Fruit fly (Drosophila melanogaster) whole organism, prepupa: Measurements from ENCODE around the gene shams.

Experiments
- Blimp-1 ChIP-seq: fragments of 200-800 bp; sonication (Bioruptor generic); optimal IDR thresholded peaks from 3 replicates; lab custom pipeline; 2017; ENCODE audit warnings: missing biosample characterization, missing genetic modification characterization, mild to moderate bottlenecking, moderate library complexity, missing genetic modification reagents
- CG10631 ChIP-seq: fragments of 200-800 bp; sonication (Bioruptor generic); optimal IDR thresholded peaks from 2 replicates; lab custom pipeline; 2016; ENCODE audit warnings: missing biosample characterization, missing genetic modification characterization
- CG10669 ChIP-seq: fragments of 200-800 bp; sonication (Bioruptor generic); optimal IDR thresholded peaks from 3 replicates; lab custom pipeline; 2018; ENCODE audit warnings: missing biosample characterization, mild to moderate bottlenecking, missing genetic modification characterization, moderate library complexity
- CG11902 ChIP-seq: fragments of 200-800 bp; sonication (Bioruptor generic); optimal IDR thresholded peaks from 3 replicates; lab custom pipeline; 2016; ENCODE audit warnings: missing biosample characterization, missing genetic modification characterization
- CG15336 ChIP-seq: fragments of 200-800 bp; sonication (Bioruptor generic); IDR thresholded peaks from 2 replicates; pipeline ENCODE4 v1.3.6; 2022; ENCODE audit warnings: missing biosample characterization, missing genetic modification characterization
- CG1621 ChIP-seq: fragments of 200-800 bp; sonication (Bioruptor generic); optimal IDR thresholded peaks from 3 replicates; lab custom pipeline; 2018; ENCODE audit warnings: missing biosample characterization, mild to moderate bottlenecking, missing genetic modification characterization
- CG16779 ChIP-seq: fragments of 200-800 bp; sonication (Bioruptor generic); optimal IDR thresholded peaks from 3 replicates; lab custom pipeline; 2017; ENCODE audit warnings: missing biosample characterization, mild to moderate bottlenecking, missing genetic modification characterization
- CG3032 ChIP-seq: fragments of 200-800 bp; optimal IDR thresholded peaks from 2 replicates; lab custom pipeline; 2019; ENCODE audit warnings: missing biosample characterization, mild to moderate bottlenecking, missing genetic modification characterization, moderate library complexity
- CG32006 ChIP-seq: fragments of 200-800 bp; sonication (Bioruptor generic); optimal IDR thresholded peaks from 3 replicates; lab custom pipeline; 2017; ENCODE audit warnings: missing biosample characterization, mild to moderate bottlenecking, missing genetic modification characterization
- CG34406 ChIP-seq: fragments of 200-800 bp; sonication (Bioruptor generic); optimal IDR thresholded peaks from 3 replicates; lab custom pipeline; 2016; ENCODE audit warnings: missing biosample characterization, missing genetic modification characterization
- CG6792 ChIP-seq: fragments of 200-800 bp; sonication (Bioruptor generic); optimal IDR thresholded peaks from 3 replicates; lab custom pipeline; 2016; ENCODE audit warnings: missing biosample characterization, missing genetic modification characterization
- CG6808 ChIP-seq: fragments of 200-800 bp; sonication (Bioruptor generic); optimal IDR thresholded peaks from 3 replicates; lab custom pipeline; 2017; ENCODE audit warnings: missing biosample characterization, missing genetic modification characterization, mild to moderate bottlenecking, moderate library complexity, missing genetic modification reagents
- CG6854 ChIP-seq: fragments of 200-800 bp; sonication (Bioruptor generic); optimal IDR thresholded peaks from 2 replicates; lab custom pipeline; 2017; ENCODE audit warnings: missing biosample characterization, mild to moderate bottlenecking, missing genetic modification characterization
- CG8632 ChIP-seq: fragments of 200-800 bp; sonication (Bioruptor generic); optimal IDR thresholded peaks from 3 replicates; lab custom pipeline; 2016; ENCODE audit warnings: missing biosample characterization, missing genetic modification characterization
- CG9139 ChIP-seq: fragments of 200-800 bp; sonication (Bioruptor generic); optimal IDR thresholded peaks from 3 replicates; lab custom pipeline; 2017; ENCODE audit warnings: missing biosample characterization, mild to moderate bottlenecking, missing genetic modification characterization
- Eip75B ChIP-seq: fragments of 200-800 bp; sonication (Bioruptor generic); optimal IDR thresholded peaks from 3 replicates; lab custom pipeline; 2016; ENCODE audit warnings: missing biosample characterization, missing genetic modification characterization
- Eip78C ChIP-seq: fragments of 200-800 bp; sonication (Bioruptor generic); peaks from one replicate; lab custom pipeline; 2016; ENCODE audit warnings: missing biosample characterization, missing genetic modification characterization
- Eip93F ChIP-seq: fragments of 200-800 bp; sonication (Bioruptor generic); optimal IDR thresholded peaks from 2 replicates; lab custom pipeline; 2016; ENCODE audit warnings: missing biosample characterization, mild to moderate bottlenecking, missing genetic modification characterization
- Ets21C ChIP-seq: fragments of 200-800 bp; sonication (Bioruptor generic); optimal IDR thresholded peaks from 3 replicates; lab custom pipeline; 2016; ENCODE audit warnings: missing biosample characterization, missing genetic modification characterization
- Gug ChIP-seq: fragments of 200-800 bp; sonication (Bioruptor generic); IDR thresholded peaks from 2 replicates; pipeline ENCODE4 v1.3.6; 2022; ENCODE audit warnings: missing biosample characterization, missing genetic modification characterization
- Lpt ChIP-seq: fragments of 200-800 bp; sonication (Bioruptor generic); optimal IDR thresholded peaks from 3 replicates; lab custom pipeline; 2016; ENCODE audit warnings: missing biosample characterization, missing genetic modification characterization
- OdsH ChIP-seq: fragments of 200-800 bp; sonication (Bioruptor generic); optimal IDR thresholded peaks from 3 replicates; lab custom pipeline; 2016; ENCODE audit warnings: missing biosample characterization, missing genetic modification characterization
- Sox102F ChIP-seq: fragments of 200-800 bp; sonication (Bioruptor generic); optimal IDR thresholded peaks from 2 replicates; lab custom pipeline; 2016; ENCODE audit warnings: missing biosample characterization, mild to moderate bottlenecking, missing genetic modification characterization
- Sox14 ChIP-seq: fragments of 200-800 bp; sonication (Bioruptor generic); optimal IDR thresholded peaks from 3 replicates; lab custom pipeline; 2016; ENCODE audit warnings: missing biosample characterization, missing genetic modification characterization
- Sox15 ChIP-seq: fragments of 200-800 bp; sonication (Bioruptor generic); optimal IDR thresholded peaks from 3 replicates; lab custom pipeline; 2016; ENCODE audit warnings: missing biosample characterization, missing genetic modification characterization
- achi ChIP-seq: fragments of 200-800 bp; sonication (Bioruptor generic); optimal IDR thresholded peaks from 3 replicates; lab custom pipeline; 2016; ENCODE audit warnings: missing biosample characterization, missing genetic modification characterization
- acj6 ChIP-seq: fragments of 200-800 bp; sonication (Bioruptor generic); optimal IDR thresholded peaks from 3 replicates; lab custom pipeline; 2016; ENCODE audit warnings: missing biosample characterization, missing genetic modification characterization
- cyc ChIP-seq: fragments of 200-800 bp; sonication (Bioruptor generic); optimal IDR thresholded peaks from 3 replicates; lab custom pipeline; 2016; ENCODE audit warnings: missing biosample characterization, missing genetic modification characterization
- dsx ChIP-seq: fragments of 200-800 bp; optimal IDR thresholded peaks from 3 replicates; lab custom pipeline; 2019; ENCODE audit warnings: missing biosample characterization, mild to moderate bottlenecking, missing genetic modification characterization, moderate library complexity; ENCODE audit not compliant: poor library complexity, severe bottlenecking
- esn ChIP-seq: fragments of 200-800 bp; sonication (Bioruptor generic); optimal IDR thresholded peaks from 2 replicates; lab custom pipeline; 2016; ENCODE audit warnings: missing biosample characterization, mild to moderate bottlenecking, missing genetic modification characterization, moderate library complexity
- fkh ChIP-seq: fragments of 200-800 bp; sonication (Bioruptor generic); optimal IDR thresholded peaks from 3 replicates; lab custom pipeline; 2017; ENCODE audit warnings: missing biosample characterization, mild to moderate bottlenecking, missing genetic modification characterization, moderate library complexity
- lz ChIP-seq: fragments of 200-800 bp; sonication (Bioruptor generic); optimal IDR thresholded peaks from 3 replicates; lab custom pipeline; 2016; ENCODE audit warnings: missing biosample characterization, missing genetic modification characterization
- net ChIP-seq: fragments of 200-800 bp; sonication (Bioruptor generic); optimal IDR thresholded peaks from 3 replicates; lab custom pipeline; 2016; ENCODE audit warnings: missing biosample characterization, missing genetic modification characterization
- salr ChIP-seq, 2 experiments: fragments of 200-800 bp; sonication (Bioruptor generic); optimal IDR thresholded peaks; 3 replicates each; lab custom pipeline; 2016 to 2018; ENCODE audit warnings: missing biosample characterization in 2 of 2, missing genetic modification characterization in 2 of 2, mild to moderate bottlenecking in 1 of 2
- spab ChIP-seq: fragments of 200-800 bp; sonication (Bioruptor generic); optimal IDR thresholded peaks from 2 replicates; lab custom pipeline; 2017; ENCODE audit warnings: missing biosample characterization, mild to moderate bottlenecking, missing genetic modification characterization, missing genetic modification reagents
- topi ChIP-seq: fragments of 200-800 bp; sonication (Bioruptor generic); optimal IDR thresholded peaks from 3 replicates; lab custom pipeline; 2016; ENCODE audit warnings: missing biosample characterization, missing genetic modification characterization
- vri ChIP-seq: fragments of 200-800 bp; sonication (Bioruptor generic); optimal IDR thresholded peaks from 3 replicates; lab custom pipeline; 2016; ENCODE audit warnings: missing biosample characterization, mild to moderate bottlenecking, missing genetic modification characterization

shams gene

dm6 chr3R:25074558-25074964 is at the start of gene shams, which contains the start of gene CG11920:
Gene shams (minus strand): TSS chr3R:25074607.
Gene CG11920 (plus strand): TSS chr3R:25074877.
- no peak for TF ChIP-seq CG15336 (GFP tag; lab: Robert Waterston, UW)
- TF ChIP-seq spab, result no peak
- peak; percentile 27 for TF ChIP-seq Sox14 (GFP tag; lab: Kevin White, UChicago)
- TF ChIP-seq topi, result peak; percentile 11
- peak; percentile 82 for TF ChIP-seq Eip78C (GFP tag; lab: Kevin White, UChicago)
- TF ChIP-seq achi (GFP tag; lab: Kevin White, UChicago), result peak; percentile 1
- no peak for TF ChIP-seq Sox15
- TF ChIP-seq CG6792 (GFP tag; lab: Kevin White, UChicago), result no peak
- no peak for TF ChIP-seq CG6808 (GFP tag; lab: Kevin White, UChicago)
- TF ChIP-seq Ets21C, result no peak
- TF ChIP-seq vri (GFP tag; lab: Kevin White, UChicago), result no peak
- TF ChIP-seq fkh (GFP tag; lab: Kevin White, UChicago), result peak; percentile 97
- TF ChIP-seq Eip93F (GFP tag; lab: Kevin White, UChicago), result peak; percentile 53
- TF ChIP-seq lz (GFP tag; lab: Kevin White, UChicago), result no peak
- TF ChIP-seq CG3032 (tag; lab: Kevin White, UChicago), result peak; percentile 13
- no peak for TF ChIP-seq CG10631
- TF ChIP-seq OdsH (GFP tag; lab: Kevin White, UChicago), result peak; percentile 10
- TF ChIP-seq Eip75B (GFP tag; lab: Kevin White, UChicago), result peak; percentile 34
- peak; percentile 47 for TF ChIP-seq esn
- TF ChIP-seq Sox102F (GFP tag; lab: Kevin White, UChicago), result no peak
- TF ChIP-seq CG9139 (GFP tag; lab: Kevin White, UChicago), result no peak
- TF ChIP-seq acj6 (GFP tag; lab: Kevin White, UChicago), result peak; percentile 3
- TF ChIP-seq CG1621, result no peak
- TF ChIP-seq CG16779 (tag; lab: Kevin White, UChicago), result no peak
- no peak for TF ChIP-seq CG8632 (GFP tag; lab: Kevin White, UChicago)
- no peak for TF ChIP-seq cyc (GFP tag; lab: Kevin White, UChicago)

dm6 chr3R:25123262-25123661 is 48.9 kb upstream of the shams start, which contains the start of gene vig2:
Gene vig2 (plus strand): TSS chr3R:25123373.
- TF ChIP-seq CG11902 (GFP tag; lab: Kevin White, UChicago) (peak; percentile 30), esn (peak; percentile 25), Eip78C (GFP tag; lab: Kevin White, UChicago) (peak; percentile 59), CG34406 (GFP tag; lab: Kevin White, UChicago) (peak; percentile 8), CG6854 (GFP tag; lab: Kevin White, UChicago) (peak; percentile 6), topi (peak; percentile 31), CG8632 (GFP tag; lab: Kevin White, UChicago) (peak; percentile 7), Blimp-1 (GFP tag; lab: Kevin White, UChicago) (peak; percentile 14), cyc (GFP tag; lab: Kevin White, UChicago) (peak; percentile 22), CG10631 (peak; percentile 26), acj6 (GFP tag; lab: Kevin White, UChicago) (peak; percentile 10)

dm6 chr3R:25122736-25123211 is 48.4 kb upstream of the shams start, which contains the start of the genes CG31510 and TTLL5:
Gene CG31510 (minus strand): TSS chr3R:25122920.
Gene TTLL5 (minus strand): TSS chr3R:25122920.
- no peak for TF ChIP-seq net (GFP tag; lab: Kevin White, UChicago)
- TF ChIP-seq Sox15, result no peak
- TF ChIP-seq, all 60 proteins: peak for 0

dm6 chr3R:25112466-25112939 is 38.1 kb upstream of the shams start, which contains the start of gene Nepl16:
Gene Nepl16 (minus strand): TSS chr3R:25112516.
- TF ChIP-seq achi (GFP tag; lab: Kevin White, UChicago) (no peak), CG32006 (GFP tag; lab: Kevin White, UChicago) (no peak), Gug (GFP tag; lab: Robert Waterston, UW) (no peak), salr (GFP tag; optimal IDR thresholded peaks at IDR 0.05; lab: Kevin White, UChicago) (no peak), CG10669 (no peak), Sox102F (GFP tag; lab: Kevin White, UChicago) (no peak), cyc (GFP tag; lab: Kevin White, UChicago) (no peak), dsx (GFP tag; lab: Kevin White, UChicago) (no peak), CG11902 (GFP tag; lab: Kevin White, UChicago) (no peak), Lpt (GFP tag; lab: Kevin White, UChicago) (no peak), topi (no peak)
